Worm (Caenorhabditis elegans) whole organism, late embryonic: ENCODE data around the gene eff-1.

Experiments
- C38D4.7 ChIP-seq: fragments of 200-800 bp; sonication (Bioruptor generic); optimal IDR thresholded peaks from 2 replicates; lab custom pipeline; 2018; ENCODE audit warnings: mild to moderate bottlenecking, missing genetic modification characterization, moderate library complexity, missing compliant biosample characterization
- ama-1 ChIP-seq: fragments of 150-350 bp; optimal IDR thresholded peaks from 2 replicates; lab custom pipeline; 2014
- elt-2 ChIP-seq: sonication (generic microtip); optimal IDR thresholded peaks from 2 replicates; lab custom pipeline; 2016; ENCODE audit warnings: missing genetic modification reagents, missing genetic modification characterization, missing compliant biosample characterization
- nfya-1 ChIP-seq: sonication (generic microtip); optimal IDR thresholded peaks from 2 replicates; lab custom pipeline; 2017; ENCODE audit warnings: missing genetic modification characterization, mild to moderate bottlenecking, missing compliant biosample characterization, antibody characterized with exemption, moderate library complexity
- pha-4 ChIP-seq: fragments of 150-350 bp; optimal IDR thresholded peaks from 2 replicates; lab custom pipeline; 2018; ENCODE audit warnings: missing biosample characterization, missing genetic modification reagents, missing genetic modification characterization

ce11 chrII:8369059-8369458 lies 22.6 kb downstream of the eff-1 start, which contains the start of gene amt-3:
- TF ChIP-seq nfya-1 (tag; lab: Kevin White, UChicago), result no peak
- no peak for TF ChIP-seq pha-4 (tag; lab: Kevin White, UChicago)
- TF ChIP-seq elt-2 (tag; lab: Kevin White, UChicago), result no peak
- TF ChIP-seq C38D4.7 (GFP tag; lab: Kevin White, UChicago), result no peak
- no peak for TF ChIP-seq ama-1 (lab: Kevin White, UChicago)
